Worm (Caenorhabditis elegans): ENCODE measurements around the gene T08B1.4.

DNA sequence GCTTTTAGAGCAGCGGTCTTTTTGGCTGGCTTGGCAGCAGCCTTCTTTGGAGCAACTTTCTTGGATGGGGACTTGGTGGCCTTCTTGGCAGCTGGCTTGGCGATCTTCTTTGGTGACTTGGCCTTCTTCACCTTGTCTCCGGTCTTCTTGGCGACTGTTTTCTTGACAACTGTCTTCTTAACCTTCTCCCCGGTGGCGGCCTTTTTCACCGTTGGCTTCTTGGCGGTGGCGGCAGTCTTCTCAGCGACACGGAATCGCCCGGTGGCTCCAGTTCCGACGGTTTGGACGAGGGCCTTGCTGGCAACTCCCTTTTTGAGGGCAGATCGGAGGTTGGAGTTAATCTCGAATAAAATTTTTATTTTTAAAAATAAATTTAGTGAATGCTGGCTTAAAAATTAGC, 51.6 kb downstream of the T08B1.4 start:
- TF ChIP-seq him-1 (tag; optimal IDR thresholded peaks at IDR 0.05) = no peak
- no peak for TF ChIP-seq W03F9.2 (tag; optimal IDR thresholded peaks at IDR 0.05)
- no peak for TF ChIP-seq dao-5 (tag; optimal IDR thresholded peaks at IDR 0.05)
